Worm (Caenorhabditis elegans) whole organism, late embryonic: Measurements from ENCODE around the gene rps-18.

Source experiments
- F13H6.1 ChIP-seq: sonication (generic microtip); optimal IDR thresholded peaks from 2 replicates; lab custom pipeline; 2016; ENCODE audit warnings: missing genetic modification characterization, missing compliant biosample characterization
- ahr-1 ChIP-seq: sonication (generic microtip); optimal IDR thresholded peaks from 2 replicates; lab custom pipeline; 2016; ENCODE audit warnings: missing genetic modification characterization, missing compliant biosample characterization
- ceh-14 ChIP-seq: sonication (generic microtip); optimal IDR thresholded peaks from 2 replicates; lab custom pipeline; 2016; ENCODE audit warnings: missing genotype, missing genetic modification characterization, missing compliant biosample characterization
- hlh-30 ChIP-seq: sonication (generic microtip); optimal IDR thresholded peaks from 2 replicates; lab custom pipeline; 2017; ENCODE audit warnings: antibody characterized with exemption, missing genetic modification characterization, missing compliant biosample characterization; ENCODE audit not compliant: insufficient read depth
- odd-2 ChIP-seq: sonication (generic microtip); optimal IDR thresholded peaks from 2 replicates; lab custom pipeline; 2017; ENCODE audit warnings: antibody characterized with exemption, mild to moderate bottlenecking, missing genetic modification characterization, missing compliant biosample characterization
- pqm-1 ChIP-seq: sonication (generic microtip); optimal IDR thresholded peaks from 2 replicates; lab custom pipeline; 2016; ENCODE audit warnings: missing genetic modification characterization, missing compliant biosample characterization
- sox-4 ChIP-seq: sonication (generic microtip); optimal IDR thresholded peaks from 2 replicates; lab custom pipeline; 2017; ENCODE audit warnings: mild to moderate bottlenecking, missing genetic modification characterization, inconsistent platforms, missing compliant biosample characterization
- zip-5 ChIP-seq: sonication (generic microtip); optimal IDR thresholded peaks from 2 replicates; lab custom pipeline; 2016; ENCODE audit warnings: missing genetic modification characterization, missing compliant biosample characterization

DNA sequence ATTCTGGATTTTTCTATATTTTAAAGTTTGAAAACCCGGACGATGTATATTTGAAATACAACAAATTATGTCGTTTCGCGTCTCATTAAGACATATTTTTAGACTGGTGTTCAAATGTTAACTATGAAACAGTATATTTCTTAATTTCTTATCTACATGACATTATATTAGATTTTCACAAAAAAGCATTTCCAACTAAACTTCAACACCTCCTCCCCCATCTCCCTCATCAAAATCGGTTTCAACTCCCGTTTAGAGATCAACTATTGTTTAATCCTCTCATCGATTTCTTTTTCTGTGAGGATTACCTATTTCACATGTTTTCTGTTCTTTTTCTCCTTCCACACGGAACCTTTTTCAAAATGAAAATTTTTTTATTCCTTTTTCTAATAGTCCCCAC, 36.7 kb downstream of the rps-18 start, which contains the start of gene Y57G11C.38:
- TF ChIP-seq odd-2 (tag; lab: Kevin White, UChicago) (no peak), pqm-1 (tag; lab: Kevin White, UChicago) (no peak), sox-4 (tag; lab: Kevin White, UChicago) (no peak), F13H6.1 (no peak), hlh-30 (no peak), zip-5 (no peak), ceh-14 (tag; lab: Kevin White, UChicago) (no peak), ahr-1 (tag; lab: Kevin White, UChicago) (no peak)
